Worm (Caenorhabditis elegans): ENCODE results near the gene T14B4.20.

Gene T14B4.20

ce11 chrII:6709680-6710079 lies 7.0 kb upstream of the T14B4.20 start:
- TF ChIP-seq hlh-13 (GFP tag; optimal IDR thresholded peaks at IDR 0.05) (no peak), Y22D7AL.16 (tag; optimal IDR thresholded peaks at IDR 0.05) (no peak), pros-1 (tag; optimal IDR thresholded peaks at IDR 0.05) (no peak), unc-42 (tag; optimal IDR thresholded peaks at IDR 0.05) (peak; percentile 93)

ce11 chrII:6710596-6710995 lies 6.1 kb upstream of the T14B4.20 start:
- TF ChIP-seq sdc-2 (tag; optimal IDR thresholded peaks at IDR 0.05) (peak; percentile 28), hlh-6 (tag; optimal IDR thresholded peaks at IDR 0.05) (peak; percentile 45), dve-1 (tag; optimal IDR thresholded peaks at IDR 0.05) (no peak)

- TF ChIP-seq F13H6.1 (tag; optimal IDR thresholded peaks at IDR 0.05) (no peak), ztf-16 (tag; optimal IDR thresholded peaks at IDR 0.05) (no peak), ref-2 (tag; optimal IDR thresholded peaks at IDR 0.05) (peak; percentile 66), ceh-6 (GFP tag; optimal IDR thresholded peaks at IDR 0.05) (no peak), che-1 (tag; optimal IDR thresholded peaks at IDR 0.05) (no peak), pax-1 (tag; optimal IDR thresholded peaks at IDR 0.05) (no peak), madf-2 (tag; optimal IDR thresholded peaks at IDR 0.05) (no peak), syd-9 (tag; optimal IDR thresholded peaks at IDR 0.05) (no peak), ceh-24 (tag; optimal IDR thresholded peaks at IDR 0.05) (no peak), ceh-18 (tag; optimal IDR thresholded peaks at IDR 0.05) (no peak), ceh-31 (tag; optimal IDR thresholded peaks at IDR 0.05) (no peak), T23F11.4 (GFP tag; optimal IDR thresholded peaks at IDR 0.05) (no peak), rnt-1 (tag; optimal IDR thresholded peaks at IDR 0.05) (peak; percentile 11), K09A11.1 (tag; optimal IDR thresholded peaks at IDR 0.05; ENCODE audit: insufficient read depth) (no peak), sdc-2 (tag; optimal IDR thresholded peaks at IDR 0.05) (no peak), unc-55 (GFP tag; optimal IDR thresholded peaks at IDR 0.05) (no peak)
Measured at ce11 chrII:6712177-6712981, 4.3 kb upstream of the T14B4.20 start, which contains the start of the genes dpy-10 and T14B4.19. Gene dpy-10, minus strand, starts transcription at chrII:6712227. Gene T14B4.19, minus strand, starts transcription at chrII:6712931.

- TF ChIP-seq ceh-14 (tag; optimal IDR thresholded peaks at IDR 0.05): no peak
- no peak for TF ChIP-seq ahr-1 (tag; optimal IDR thresholded peaks at IDR 0.05)
- TF ChIP-seq ceh-24 (tag; optimal IDR thresholded peaks at IDR 0.05): no peak
- TF ChIP-seq fkh-10 (GFP tag; optimal IDR thresholded peaks at IDR 0.05): no peak
Measured at ce11 chrII:6713003-6713402, 3.7 kb upstream of the T14B4.20 start.

- TF ChIP-seq unc-86 (tag; optimal IDR thresholded peaks at IDR 0.05) (no peak), hlh-8 (tag; optimal IDR thresholded peaks at IDR 0.05) (no peak), pax-1 (tag; optimal IDR thresholded peaks at IDR 0.05) (no peak), elt-4 (tag; optimal IDR thresholded peaks at IDR 0.05) (no peak), pha-4 (tag; optimal IDR thresholded peaks at IDR 0.05) (no peak), nhr-11 (tag; optimal IDR thresholded peaks at IDR 0.05) (no peak), ceh-31 (tag; optimal IDR thresholded peaks at IDR 0.05) (no peak), elt-2 (tag; optimal IDR thresholded peaks at IDR 0.05) (no peak), lim-6 (tag; optimal IDR thresholded peaks at IDR 0.05) (no peak)
Measured at ce11 chrII:6713832-6714342, 2.8 kb upstream of the T14B4.20 start, which contains the start of gene dpy-2. Gene dpy-2, plus strand, starts transcription at chrII:6714292.

ce11 chrII:6715853-6716252 lies 848 bp upstream of the T14B4.20 start:
- TF ChIP-seq ama-1 (optimal IDR thresholded peaks at IDR 0.05) (no peak), pha-4 (tag; optimal IDR thresholded peaks at IDR 0.05) (no peak), ceh-31 (tag; optimal IDR thresholded peaks at IDR 0.05) (no peak)

Data from whole organism, late embryonic.